Worm (Caenorhabditis elegans): Measurements from ENCODE around the gene T28C6.3.

The T28C6.3 gene

ce11 chrIV:8853301-8853700, 33.2 kb downstream of the T28C6.3 start:
- no peak for TF ChIP-seq ZK546.5 (tag; optimal IDR thresholded peaks at IDR 0.05)
- TF ChIP-seq elt-1 (tag; optimal IDR thresholded peaks at IDR 0.05) = no peak
- no peak for TF ChIP-seq sem-4 (tag; optimal IDR thresholded peaks at IDR 0.05)
- no peak for TF ChIP-seq lin-11 (tag; optimal IDR thresholded peaks at IDR 0.05)
- no peak for TF ChIP-seq nhr-23 (tag; optimal IDR thresholded peaks at IDR 0.05)
- TF ChIP-seq Y55F3AM.14 (GFP tag; optimal IDR thresholded peaks at IDR 0.05) = no peak
- TF ChIP-seq fos-1 (tag; optimal IDR thresholded peaks at IDR 0.05) = no peak
- no peak for TF ChIP-seq gmeb-1 (tag; optimal IDR thresholded peaks at IDR 0.05)
- no peak for TF ChIP-seq nhr-77 (tag; optimal IDR thresholded peaks at IDR 0.05)
- no peak for TF ChIP-seq nhr-6 (tag; optimal IDR thresholded peaks at IDR 0.05)
- no peak for TF ChIP-seq lin-13 (GFP tag; optimal IDR thresholded peaks at IDR 0.05)
- no peak for TF ChIP-seq ceh-82 (tag; optimal IDR thresholded peaks at IDR 0.05)
- no peak for TF ChIP-seq mbf-1 (tag; optimal IDR thresholded peaks at IDR 0.05)
- TF ChIP-seq nhr-11 (tag; optimal IDR thresholded peaks at IDR 0.05) = no peak
- no peak for TF ChIP-seq crh-2 (tag; optimal IDR thresholded peaks at IDR 0.05)
- TF ChIP-seq nhr-129 (tag; optimal IDR thresholded peaks at IDR 0.05) = no peak
- no peak for TF ChIP-seq unc-62 (GFP tag; optimal IDR thresholded peaks at IDR 0.05)

ce11 chrIV:8855963-8856362, 35.8 kb downstream of the T28C6.3 start, which contains the start of gene T11B7.5:
TSS of gene T11B7.5 (minus strand) at chrIV:8856063.
- TF ChIP-seq elt-3 (tag; optimal IDR thresholded peaks at IDR 0.05) (no peak), unc-39 (tag; optimal IDR thresholded peaks at IDR 0.05) (no peak), gmeb-1 (tag; optimal IDR thresholded peaks at IDR 0.05) (no peak), nhr-11 (tag; optimal IDR thresholded peaks at IDR 0.05) (no peak), ztf-11 (tag; optimal IDR thresholded peaks at IDR 0.05) (no peak), sem-4 (tag; optimal IDR thresholded peaks at IDR 0.05) (no peak), zag-1 (tag; optimal IDR thresholded peaks at IDR 0.05) (no peak), lin-39 (tag; optimal IDR thresholded peaks at IDR 0.05) (no peak), ZK546.5 (tag; optimal IDR thresholded peaks at IDR 0.05) (no peak), nhr-23 (tag; optimal IDR thresholded peaks at IDR 0.05) (no peak), alr-1 (tag; optimal IDR thresholded peaks at IDR 0.05) (no peak)

DNA sequence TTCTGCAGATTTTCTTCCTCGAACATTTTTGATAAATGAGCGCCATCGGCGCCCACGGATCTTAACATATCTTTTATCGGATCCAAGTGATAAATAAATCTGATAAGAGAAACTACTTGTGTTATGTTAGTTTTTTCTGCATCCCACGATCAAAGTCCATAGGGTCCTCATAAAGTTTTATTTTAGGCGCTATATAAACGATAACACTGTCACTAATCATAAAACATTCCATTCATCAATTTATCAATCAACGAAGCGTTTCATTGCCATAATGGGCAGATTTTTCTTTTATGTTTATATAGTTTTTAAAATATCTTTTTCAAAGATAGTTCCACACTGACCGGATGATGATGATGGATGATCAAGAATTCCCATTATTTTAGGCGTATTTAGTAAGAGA, 44.5 kb downstream of the T28C6.3 start:
- TF ChIP-seq gmeb-1 (tag; optimal IDR thresholded peaks at IDR 0.05) (peak; percentile 36), unc-62 (GFP tag; optimal IDR thresholded peaks at IDR 0.05) (peak; percentile 15), ceh-82 (tag; optimal IDR thresholded peaks at IDR 0.05) (no peak), sma-9 (GFP tag; optimal IDR thresholded peaks at IDR 0.05) (peak; percentile 43), sma-9 (tag; optimal IDR thresholded peaks at IDR 0.05) (no peak), snpc-4 (tag; optimal IDR thresholded peaks at IDR 0.05) (no peak), mab-5 (tag; optimal IDR thresholded peaks at IDR 0.05) (peak; percentile 52), sma-3 (GFP tag; optimal IDR thresholded peaks at IDR 0.05) (peak; percentile 5), nhr-21 (tag; optimal IDR thresholded peaks at IDR 0.05) (peak; percentile 53), nhr-25 (tag; optimal IDR thresholded peaks at IDR 0.05) (peak; percentile 34)

DNA sequence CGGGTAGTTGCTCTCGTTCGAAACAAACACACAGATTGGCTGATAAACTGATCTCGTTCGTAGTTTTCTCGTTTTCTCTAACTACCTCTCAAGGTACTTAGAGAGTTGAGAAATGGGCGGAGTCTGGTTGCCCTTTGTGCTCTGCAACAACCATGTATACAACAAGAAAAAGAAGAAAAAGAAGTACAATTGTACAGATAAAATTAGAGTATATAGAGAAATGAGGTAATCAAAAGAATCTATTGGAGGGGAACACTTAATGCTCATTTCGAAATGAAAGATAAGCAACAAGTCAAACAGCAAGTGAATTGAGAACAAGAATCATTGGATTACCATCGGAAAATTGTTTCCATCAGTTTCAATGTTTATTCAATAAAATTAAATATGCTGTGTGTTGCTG, 45.2 kb downstream of the T28C6.3 start, which contains the start of gene C09G9.1:
Gene C09G9.1, minus strand, starts transcription at position 143 of the 400 bp plus-strand sequence.
- no peak for TF ChIP-seq nhr-11 (tag; optimal IDR thresholded peaks at IDR 0.05)
- peak; percentile 8 for TF ChIP-seq F13H6.1 (tag; optimal IDR thresholded peaks at IDR 0.05)
- no peak for TF ChIP-seq sem-4 (tag; optimal IDR thresholded peaks at IDR 0.05)
- TF ChIP-seq egl-27 (tag; optimal IDR thresholded peaks at IDR 0.05) = no peak
- TF ChIP-seq fos-1 (tag; optimal IDR thresholded peaks at IDR 0.05) = peak; percentile 27

DNA sequence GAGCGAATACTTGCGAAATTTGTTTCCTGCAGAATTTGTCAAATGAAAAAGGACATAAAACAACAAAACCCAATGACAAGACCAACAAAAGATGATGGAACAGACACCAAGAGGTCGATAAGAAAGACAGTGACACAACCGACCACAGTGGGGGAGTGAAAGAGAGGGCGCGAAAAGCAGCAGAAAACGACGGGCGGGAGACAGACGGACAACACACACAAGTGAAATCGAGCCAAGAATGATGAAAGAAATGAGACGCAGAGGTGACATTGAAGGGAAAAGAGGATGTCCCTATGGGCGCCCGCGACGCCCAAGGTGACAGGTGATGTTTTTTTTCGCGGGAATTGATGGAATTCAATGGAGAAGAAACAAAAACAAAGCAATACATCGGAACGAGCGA, 46.0 kb downstream of the T28C6.3 start:
- TF ChIP-seq sem-4 (tag; optimal IDR thresholded peaks at IDR 0.05) (peak; percentile 87), unc-55 (GFP tag; optimal IDR thresholded peaks at IDR 0.05) (no peak), gmeb-1 (tag; optimal IDR thresholded peaks at IDR 0.05) (peak; percentile 11), nhr-21 (tag; optimal IDR thresholded peaks at IDR 0.05) (peak; percentile 52), ama-1 (optimal IDR thresholded peaks at IDR 0.05) (peak; percentile 35), peb-1 (tag; optimal IDR thresholded peaks at IDR 0.05) (no peak), F13H6.1 (tag; optimal IDR thresholded peaks at IDR 0.05) (peak; percentile 79), blmp-1 (tag; optimal IDR thresholded peaks at IDR 0.05; ENCODE audit: insufficient read depth) (peak; percentile 75), sma-3 (GFP tag; optimal IDR thresholded peaks at IDR 0.05) (peak; percentile 77), lsy-2 (tag; optimal IDR thresholded peaks at IDR 0.05) (peak in 1 of 2 experiments; percentile 53), alr-1 (tag; optimal IDR thresholded peaks at IDR 0.05) (no peak), ceh-16 (tag; optimal IDR thresholded peaks at IDR 0.05) (no peak), nhr-23 (tag; optimal IDR thresholded peaks at IDR 0.05) (no peak), C34F6.9 (tag; optimal IDR thresholded peaks at IDR 0.05) (peak; percentile 53), crh-2 (tag; optimal IDR thresholded peaks at IDR 0.05) (peak; percentile 53), R02D3.7 (tag; optimal IDR thresholded peaks at IDR 0.05) (no peak), Y55F3AM.14 (GFP tag; optimal IDR thresholded peaks at IDR 0.05) (peak; percentile 63), elt-1 (tag; optimal IDR thresholded peaks at IDR 0.05) (no peak), ztf-11 (tag; optimal IDR thresholded peaks at IDR 0.05) (no peak), egl-27 (tag; optimal IDR thresholded peaks at IDR 0.05) (peak; percentile 23), sma-9 (GFP tag; optimal IDR thresholded peaks at IDR 0.05) (peak; percentile 55), sma-9 (tag; optimal IDR thresholded peaks at IDR 0.05) (no peak), nhr-129 (tag; optimal IDR thresholded peaks at IDR 0.05) (peak; percentile 86), nhr-25 (tag; optimal IDR thresholded peaks at IDR 0.05) (peak; percentile 71), skn-1 (tag; optimal IDR thresholded peaks at IDR 0.05) (no peak), fos-1 (tag; optimal IDR thresholded peaks at IDR 0.05) (peak; percentile 93), snpc-4 (tag; optimal IDR thresholded peaks at IDR 0.05) (peak; percentile 29)

Measured in whole organism, L2 larva.